Worm (Caenorhabditis elegans) whole organism, early embryonic: ENCODE data around the gene F08C6.18.

Source experiments
- ama-1 ChIP-seq: fragments of 150-350 bp; optimal IDR thresholded peaks from 2 replicates; lab custom pipeline; 2014
- hmbx-1 ChIP-seq: sonication (generic microtip); optimal IDR thresholded peaks from 2 replicates; lab custom pipeline; 2016; ENCODE audit warnings: mild to moderate bottlenecking, missing genetic modification characterization, missing compliant biosample characterization
- hmg-4 ChIP-seq: fragments of 200-800 bp; sonication (Bioruptor generic); optimal IDR thresholded peaks from 2 replicates; lab custom pipeline; 2018; ENCODE audit warnings: mild to moderate bottlenecking, missing genetic modification characterization, missing compliant biosample characterization
- pes-1 ChIP-seq: fragments of 200-800 bp; sonication (Bioruptor generic); IDR thresholded peaks from 2 replicates; pipeline ENCODE4 v1.3.6; 2022; ENCODE audit warnings: missing genetic modification reagents, missing genetic modification characterization, missing compliant biosample characterization
- scrt-1 ChIP-seq: fragments of 200-800 bp; sonication (Bioruptor generic); IDR thresholded peaks from 2 replicates; pipeline ENCODE4 v1.3.6; 2022; ENCODE audit warnings: missing genetic modification characterization, missing compliant biosample characterization
- tbx-11 ChIP-seq: fragments of 200-800 bp; sonication (Bioruptor generic); IDR thresholded peaks from 2 replicates; pipeline ENCODE4 v1.3.6; 2022; ENCODE audit warnings: missing genetic modification characterization, missing compliant biosample characterization

DNA sequence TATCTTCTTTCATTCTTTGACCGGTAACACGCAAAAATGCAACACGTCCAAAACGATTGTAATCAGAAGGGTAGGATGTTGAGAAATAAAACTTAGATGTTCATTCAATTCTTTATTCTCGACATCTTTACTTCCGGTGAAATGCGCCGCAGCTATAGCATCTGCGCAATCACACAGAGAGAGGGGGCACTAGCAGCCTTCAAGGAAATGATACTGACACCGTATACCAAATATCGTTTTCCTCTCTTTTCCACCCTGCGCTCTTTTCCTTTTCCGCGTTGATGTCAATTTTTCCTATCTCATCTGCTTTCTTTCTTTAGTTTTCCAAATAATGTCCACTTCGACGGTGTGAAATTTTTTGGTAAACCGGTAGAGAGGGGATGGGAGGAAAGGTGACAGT lies 17.3 kb upstream of the F08C6.18 start:
- TF ChIP-seq hmg-4 (GFP tag; lab: Kevin White, UChicago) (no peak), ama-1 (lab: Kevin White, UChicago) (no peak), tbx-11 (no peak), scrt-1 (GFP tag; lab: Robert Waterston, UW) (no peak), pes-1 (GFP tag; lab: Robert Waterston, UW) (no peak), hmbx-1 (tag; lab: Kevin White, UChicago) (no peak)
